Fruit fly (Drosophila melanogaster): ENCODE results near the gene CG32219.
A peak's percentile ranks its signal among the peaks of the same experiment; 100 is the strongest.

DNA sequence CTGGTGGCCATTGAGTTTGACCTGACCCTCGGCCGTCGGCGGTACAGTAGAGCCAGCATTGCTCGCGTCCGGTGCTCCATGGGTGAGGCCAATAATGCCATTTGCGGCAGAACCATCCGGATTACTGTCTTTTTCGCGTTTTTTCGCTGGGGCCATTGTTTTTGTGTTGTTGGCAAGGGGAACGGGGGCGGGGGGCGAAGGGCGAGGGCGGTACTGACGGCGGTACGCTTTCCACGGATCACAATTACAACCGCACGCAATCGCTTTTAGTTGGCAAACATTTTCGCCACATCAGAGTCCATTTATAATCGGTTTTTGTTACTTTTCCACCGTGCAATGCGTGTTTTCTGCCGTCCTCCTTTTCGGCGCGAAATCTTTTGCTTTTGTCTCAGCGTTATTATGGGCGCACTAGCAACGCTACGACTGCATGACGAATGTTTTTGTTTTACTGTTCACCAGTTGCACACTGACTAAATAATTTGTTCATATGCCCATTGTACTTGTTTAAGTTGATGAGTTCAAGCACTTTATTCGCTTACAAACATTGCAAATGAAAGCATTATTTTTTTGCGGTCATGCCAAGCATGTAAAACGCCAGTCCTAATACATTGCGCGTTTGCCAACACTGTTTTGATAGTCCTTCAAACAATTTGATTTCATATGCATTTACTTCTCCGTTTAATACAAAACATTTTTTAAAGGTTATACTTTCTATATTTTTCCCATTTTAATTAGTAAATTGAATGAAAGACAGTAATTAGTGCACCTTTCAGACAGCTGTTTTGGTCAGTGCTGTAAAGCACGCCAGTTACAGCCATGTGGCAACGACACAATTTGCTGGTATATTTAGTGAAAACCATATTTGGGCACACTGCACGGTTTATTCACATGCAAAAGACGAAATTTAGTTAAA, 27.8 kb downstream of the CG32219 start, which contains the start of gene Pfdn6:
- TF ChIP-seq h (GFP tag; optimal IDR thresholded peaks at IDR 0.05) (peak; percentile 75), psq (GFP tag; optimal IDR thresholded peaks at IDR 0.05) (peak; percentile 58), usp (GFP tag; optimal IDR thresholded peaks at IDR 0.05) (no peak)

Measured in whole organism, wandering third instar larva.